Worm (Caenorhabditis elegans): ENCODE measurements around the gene F19B10.6.

DNA sequence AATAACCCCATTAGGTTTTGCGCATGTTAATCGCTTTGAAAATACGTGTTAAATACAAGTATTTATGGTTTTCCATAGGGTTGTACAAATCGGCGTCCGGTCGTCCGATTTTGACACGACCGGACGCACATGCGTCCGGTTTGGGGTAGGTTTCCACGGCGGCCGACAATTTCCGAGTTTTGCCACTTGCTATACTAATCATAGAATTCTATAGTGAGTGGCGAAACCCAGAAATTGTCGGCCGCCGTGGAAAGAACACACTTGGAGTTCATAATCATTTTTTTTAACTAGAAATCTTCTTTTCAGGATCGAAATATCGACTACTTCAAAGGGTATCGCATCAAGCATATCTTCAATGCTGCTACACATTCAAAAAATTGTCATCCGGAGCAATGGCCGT lies 28.9 kb downstream of the F19B10.6 start:
- TF ChIP-seq ceh-88 (GFP tag; IDR thresholded peaks at IDR 0.05), result no peak
- TF ChIP-seq ceh-8 (GFP tag; optimal IDR thresholded peaks at IDR 0.05), result no peak
- TF ChIP-seq nhr-77 (tag; optimal IDR thresholded peaks at IDR 0.05), result no peak
- no peak for TF ChIP-seq elt-3 (tag; optimal IDR thresholded peaks at IDR 0.05)
- TF ChIP-seq nhr-28 (tag; optimal IDR thresholded peaks at IDR 0.05), result no peak
